Fruit fly (Drosophila melanogaster): ENCODE results near the gene Eip78C.
A peak's percentile ranks its signal among the peaks of the same experiment; 100 is the strongest.

Gene Eip78C

dm6 chr3L:21290336-21290735 is 63.9 kb downstream of the Eip78C start:
- TF ChIP-seq CG17801 (GFP tag; optimal IDR thresholded peaks at IDR 0.05; ENCODE audit: partially characterized antibody) = no peak

- no peak for TF ChIP-seq CG17801 (GFP tag; optimal IDR thresholded peaks at IDR 0.05; ENCODE audit: partially characterized antibody)
Measured at dm6 chr3L:21291055-21291454, 64.6 kb downstream of the Eip78C start.

- no peak for TF ChIP-seq CG17801 (GFP tag; optimal IDR thresholded peaks at IDR 0.05; ENCODE audit: partially characterized antibody)
Measured at dm6 chr3L:21292700-21293099, 66.3 kb downstream of the Eip78C start, which contains the start of gene Cpr78Ca. TSS of gene Cpr78Ca (minus strand) at chr3L:21292800.

dm6 chr3L:21294202-21294601 is 67.8 kb downstream of the Eip78C start, which contains the start of gene Cpr78Cb:
TSS of gene Cpr78Cb (plus strand) at chr3L:21294492.
- no peak for TF ChIP-seq CG17801 (GFP tag; optimal IDR thresholded peaks at IDR 0.05; ENCODE audit: partially characterized antibody)

dm6 chr3L:21297703-21298102 is 71.3 kb downstream of the Eip78C start, which contains the start of gene Edg78E:
TSS of gene Edg78E (minus strand) at chr3L:21297803.
- TF ChIP-seq CG17801 (GFP tag; optimal IDR thresholded peaks at IDR 0.05; ENCODE audit: partially characterized antibody) = no peak

dm6 chr3L:21298375-21298774 is 72.0 kb downstream of the Eip78C start, which contains the start of gene CG43702:
TSS of gene CG43702 (plus strand) at chr3L:21298675.
- no peak for TF ChIP-seq CG17801 (GFP tag; optimal IDR thresholded peaks at IDR 0.05; ENCODE audit: partially characterized antibody)

- no peak for TF ChIP-seq CG17801 (GFP tag; optimal IDR thresholded peaks at IDR 0.05; ENCODE audit: partially characterized antibody)
Measured at dm6 chr3L:21299203-21299602, 72.8 kb downstream of the Eip78C start.

- TF ChIP-seq CG17801 (GFP tag; optimal IDR thresholded peaks at IDR 0.05; ENCODE audit: partially characterized antibody) = no peak
Measured at dm6 chr3L:21300280-21300679, 73.9 kb downstream of the Eip78C start, which contains the start of gene Cpr78Cc. TSS of gene Cpr78Cc (plus strand) at chr3L:21300580.

- no peak for TF ChIP-seq CG17801 (GFP tag; optimal IDR thresholded peaks at IDR 0.05; ENCODE audit: partially characterized antibody)
Measured at dm6 chr3L:21301737-21302487, 75.5 kb downstream of the Eip78C start.

- no peak for TF ChIP-seq CG17801 (GFP tag; optimal IDR thresholded peaks at IDR 0.05; ENCODE audit: partially characterized antibody)
Measured at dm6 chr3L:21302493-21302892, 76.1 kb downstream of the Eip78C start.

dm6 chr3L:21303659-21304058 is 77.2 kb downstream of the Eip78C start:
- no peak for TF ChIP-seq CG17801 (GFP tag; optimal IDR thresholded peaks at IDR 0.05; ENCODE audit: partially characterized antibody)

- peak; percentile 100 for TF ChIP-seq CG17801 (GFP tag; optimal IDR thresholded peaks at IDR 0.05; ENCODE audit: partially characterized antibody)
Measured at dm6 chr3L:21304400-21304799, 78.0 kb downstream of the Eip78C start, which contains the start of the genes CG11309 and CG7632. TSS of gene CG11309 (minus strand) at chr3L:21304658. TSS of gene CG7632 (plus strand) at chr3L:21304697.
